Worm (Caenorhabditis elegans) whole organism, mixed stage, embryonic: ENCODE measurements around the gene ptr-16.

Source experiments
- ceh-43 ChIP-seq: fragments of 200-800 bp; sonication (Bioruptor generic); optimal IDR thresholded peaks from 2 replicates; lab custom pipeline; 2018; ENCODE audit warnings: mild to moderate bottlenecking, missing genetic modification characterization, moderate library complexity, missing compliant biosample characterization
- drap-1 ChIP-seq: fragments of 200-800 bp; sonication (Bioruptor generic); optimal IDR thresholded peaks from 3 replicates; lab custom pipeline; 2018; ENCODE audit warnings: mild to moderate bottlenecking, missing genetic modification characterization, missing compliant biosample characterization
- lin-13 ChIP-seq: fragments of 150-350 bp; optimal IDR thresholded peaks from 2 replicates; lab custom pipeline; 2014; ENCODE audit warnings: missing biosample characterization, missing genetic modification characterization
- lsy-2 ChIP-seq: fragments of 150-350 bp; optimal IDR thresholded peaks from 2 replicates; lab custom pipeline; 2014; ENCODE audit warnings: missing biosample characterization, missing genetic modification characterization
- nhr-237 ChIP-seq: fragments of 150-350 bp; optimal IDR thresholded peaks from 2 replicates; lab custom pipeline; 2014; ENCODE audit warnings: missing biosample characterization, missing genetic modification characterization
- unc-39 ChIP-seq: fragments of 150-350 bp; optimal IDR thresholded peaks from 2 replicates; lab custom pipeline; 2014; ENCODE audit warnings: missing biosample characterization, missing genetic modification characterization

- TF ChIP-seq lin-13 (no peak), drap-1 (no peak), lsy-2 (tag; lab: Kevin White, UChicago) (no peak), ceh-43 (GFP tag; lab: Kevin White, UChicago) (no peak), unc-39 (no peak), nhr-237 (tag; lab: Kevin White, UChicago) (no peak)
Observed at ce11 chrV:1151830-1152229, 13.7 kb upstream of the ptr-16 start.
